Fruit fly (Drosophila melanogaster) whole organism, adult: ENCODE results near the gene CG11927.

Experiments used
- CG11617 ChIP-seq: fragments of 200-800 bp; sonication (Bioruptor generic); optimal IDR thresholded peaks from 2 replicates; lab custom pipeline; 2017; ENCODE audit warnings: mild to moderate bottlenecking, missing biosample characterization, missing genetic modification reagents, missing genetic modification characterization
- CG12768 ChIP-seq: fragments of 200-800 bp; sonication (Bioruptor generic); optimal IDR thresholded peaks from 2 replicates; lab custom pipeline; 2017; ENCODE audit warnings: missing biosample characterization, missing genetic modification characterization, mild to moderate bottlenecking, moderate library complexity, missing genetic modification reagents
- CG14711 ChIP-seq: fragments of 200-800 bp; sonication (Bioruptor generic); optimal IDR thresholded peaks from 2 replicates; lab custom pipeline; 2018; ENCODE audit warnings: missing biosample characterization, mild to moderate bottlenecking, missing genetic modification characterization, moderate library complexity
- CG1620 ChIP-seq: fragments of 200-800 bp; sonication (Bioruptor generic); optimal IDR thresholded peaks from 2 replicates; lab custom pipeline; 2016; ENCODE audit warnings: missing biosample characterization, missing genetic modification characterization
- CG33017 ChIP-seq: fragments of 200-800 bp; sonication (Bioruptor generic); optimal IDR thresholded peaks from 2 replicates; lab custom pipeline; 2018; ENCODE audit warnings: missing biosample characterization, mild to moderate bottlenecking, missing genetic modification characterization, moderate library complexity
- CG5204 ChIP-seq: fragments of 200-800 bp; sonication (Bioruptor generic); optimal IDR thresholded peaks from 2 replicates; lab custom pipeline; 2016; ENCODE audit warnings: missing biosample characterization, missing genetic modification characterization
- CG7045 ChIP-seq: fragments of 200-800 bp; sonication (Bioruptor generic); optimal IDR thresholded peaks from 2 replicates; lab custom pipeline; 2017; ENCODE audit warnings: missing biosample characterization, mild to moderate bottlenecking, missing genetic modification characterization
- CG7101 ChIP-seq: fragments of 200-800 bp; sonication (Bioruptor generic); optimal IDR thresholded peaks from 2 replicates; lab custom pipeline; 2018; ENCODE audit warnings: missing biosample characterization, mild to moderate bottlenecking, missing genetic modification characterization, moderate library complexity
- Clk ChIP-seq: fragments of 200-800 bp; sonication (Bioruptor generic); optimal IDR thresholded peaks from 2 replicates; lab custom pipeline; 2017; ENCODE audit warnings: missing biosample characterization, missing genetic modification characterization
- Crg-1 ChIP-seq: fragments of 200-800 bp; sonication (Bioruptor generic); optimal IDR thresholded peaks from 2 replicates; lab custom pipeline; 2016; ENCODE audit warnings: missing biosample characterization, missing genetic modification characterization
- Hr96 ChIP-seq: fragments of 200-800 bp; sonication (Bioruptor generic); optimal IDR thresholded peaks from 2 replicates; lab custom pipeline; 2016; ENCODE audit warnings: missing biosample characterization, missing genetic modification characterization
- Mnt ChIP-seq: fragments of 200-800 bp; sonication (Bioruptor generic); optimal IDR thresholded peaks from 2 replicates; lab custom pipeline; 2016; ENCODE audit warnings: missing biosample characterization, mild to moderate bottlenecking, missing genetic modification characterization
- bab1 ChIP-seq: fragments of 200-800 bp; sonication (Bioruptor generic); optimal IDR thresholded peaks from 3 replicates; lab custom pipeline; 2019; ENCODE audit warnings: missing biosample characterization, mild to moderate bottlenecking, missing genetic modification characterization, moderate library complexity
- cic ChIP-seq: fragments of 200-800 bp; sonication (Bioruptor generic); optimal IDR thresholded peaks from 2 replicates; lab custom pipeline; 2017; ENCODE audit warnings: missing biosample characterization, mild to moderate bottlenecking, missing genetic modification characterization, moderate library complexity
- cnc ChIP-seq, 2 experiments: fragments of >200 bp; optimal IDR thresholded peaks; 2 replicates each; lab custom pipeline; 2017
- kay ChIP-seq: fragments of 200-800 bp; sonication (Bioruptor generic); peaks from one replicate; lab custom pipeline; 2016; ENCODE audit warnings: missing biosample characterization, missing genetic modification characterization, borderline replicate concordance
- ovo ChIP-seq: fragments of 200-800 bp; sonication (Bioruptor generic); optimal IDR thresholded peaks from 2 replicates; lab custom pipeline; 2016; ENCODE audit warnings: missing biosample characterization, missing genetic modification characterization
- pad ChIP-seq: fragments of 200-800 bp; sonication (Bioruptor generic); optimal IDR thresholded peaks from 3 replicates; lab custom pipeline; 2017; ENCODE audit warnings: missing biosample characterization, missing genetic modification characterization, mild to moderate bottlenecking, moderate library complexity, missing genetic modification reagents
- tj ChIP-seq: fragments of 200-800 bp; sonication (Bioruptor generic); optimal IDR thresholded peaks from 3 replicates; lab custom pipeline; 2017; ENCODE audit warnings: missing biosample characterization, mild to moderate bottlenecking, missing genetic modification characterization, moderate library complexity
- toe ChIP-seq: fragments of 200-800 bp; sonication (Bioruptor generic); optimal IDR thresholded peaks from 2 replicates; lab custom pipeline; 2016; ENCODE audit warnings: missing biosample characterization, missing genetic modification characterization

The CG11927 gene

dm6 chr2L:4823797-4824196 lies 23.8 kb upstream of the CG11927 start:
- no peak for TF ChIP-seq bab1

dm6 chr2L:4825695-4826094 lies 21.9 kb upstream of the CG11927 start:
- TF ChIP-seq pad (GFP tag; lab: Kevin White, UChicago): no peak
- TF ChIP-seq cnc (optimal IDR thresholded peaks at IDR 0.05; lab: Kevin White, UChicago): no peak
- TF ChIP-seq ovo (GFP tag; lab: Kevin White, UChicago): no peak
- TF ChIP-seq CG1620 (GFP tag; lab: Kevin White, UChicago): no peak

- TF ChIP-seq toe (GFP tag; lab: Kevin White, UChicago) (peak; percentile 14), CG7045 (peak; percentile 59), Crg-1 (peak; percentile 58), CG12768 (GFP tag; lab: Kevin White, UChicago) (peak; percentile 56), pad (GFP tag; lab: Kevin White, UChicago) (peak; percentile 11), Hr96 (GFP tag; lab: Kevin White, UChicago) (no peak), kay (peak; percentile 10), bab1 (no peak), Clk (GFP tag; lab: Kevin White, UChicago) (no peak), CG1620 (GFP tag; lab: Kevin White, UChicago) (no peak), CG14711 (tag; lab: Kevin White, UChicago) (no peak), ovo (GFP tag; lab: Kevin White, UChicago) (peak; percentile 31), CG33017 (tag; lab: Kevin White, UChicago) (peak; percentile 55), cic (GFP tag; lab: Kevin White, UChicago) (peak; percentile 68), CG11617 (GFP tag; lab: Kevin White, UChicago) (peak; percentile 23), Mnt (GFP tag; lab: Kevin White, UChicago) (peak; percentile 27), CG7101 (tag; lab: Kevin White, UChicago) (peak; percentile 41), tj (no peak), CG5204 (no peak), cnc (optimal IDR thresholded peaks at IDR 0.05; lab: Kevin White, UChicago) (no peak)
Measured at dm6 chr2L:4829040-4829439, 18.5 kb upstream of the CG11927 start.

- TF ChIP-seq bab1 (peak; percentile 19), kay (peak; percentile 84), pad (GFP tag; lab: Kevin White, UChicago) (no peak), CG11617 (GFP tag; lab: Kevin White, UChicago) (no peak)
Measured at dm6 chr2L:4830490-4830889, 17.1 kb upstream of the CG11927 start, which contains the start of gene Fnta. Fnta (minus strand) TSS chr2L:4830693.

dm6 chr2L:4835091-4835689 lies 12.4 kb upstream of the CG11927 start, which contains the start of gene Ir25a:
Ir25a (minus strand) TSS chr2L:4835300.
- TF ChIP-seq kay: peak; percentile 96
- TF ChIP-seq CG7045: no peak
- TF ChIP-seq CG5204: no peak
- no peak for TF ChIP-seq bab1
- TF ChIP-seq tj: no peak
- TF ChIP-seq Mnt (GFP tag; lab: Kevin White, UChicago): no peak
- no peak for TF ChIP-seq Hr96 (GFP tag; lab: Kevin White, UChicago)
- no peak for TF ChIP-seq cic (GFP tag; lab: Kevin White, UChicago)

dm6 chr2L:4836193-4836592 lies 11.4 kb upstream of the CG11927 start:
- TF ChIP-seq CG12768 (GFP tag; lab: Kevin White, UChicago) (no peak), CG11617 (GFP tag; lab: Kevin White, UChicago) (no peak)

- TF ChIP-seq toe (GFP tag; lab: Kevin White, UChicago): peak; percentile 90
- peak; percentile 90 for TF ChIP-seq Clk (GFP tag; lab: Kevin White, UChicago)
- TF ChIP-seq CG1620 (GFP tag; lab: Kevin White, UChicago): peak; percentile 92
- peak; percentile 89 for TF ChIP-seq CG11617 (GFP tag; lab: Kevin White, UChicago)
- peak; percentile 92 for TF ChIP-seq CG7101 (tag; lab: Kevin White, UChicago)
- TF ChIP-seq CG12768 (GFP tag; lab: Kevin White, UChicago): peak; percentile 95
- peak; percentile 69 for TF ChIP-seq tj
- peak; percentile 88 for TF ChIP-seq Mnt (GFP tag; lab: Kevin White, UChicago)
- TF ChIP-seq bab1: peak; percentile 94
- TF ChIP-seq kay: no peak
- peak; percentile 26 for TF ChIP-seq cic (GFP tag; lab: Kevin White, UChicago)
- peak; percentile 94 for TF ChIP-seq CG7045
- TF ChIP-seq CG5204: peak; percentile 95
- TF ChIP-seq pad (GFP tag; lab: Kevin White, UChicago): peak; percentile 81
- peak; percentile 88 for TF ChIP-seq Hr96 (GFP tag; lab: Kevin White, UChicago)
- TF ChIP-seq CG33017 (tag; lab: Kevin White, UChicago): peak; percentile 94
- TF ChIP-seq CG14711 (tag; lab: Kevin White, UChicago): peak; percentile 92
- TF ChIP-seq Crg-1: peak; percentile 90
- no peak for TF ChIP-seq cnc (optimal IDR thresholded peaks at IDR 0.05; lab: Kevin White, UChicago)
- peak; percentile 92 for TF ChIP-seq ovo (GFP tag; lab: Kevin White, UChicago)
Measured at dm6 chr2L:4837772-4838397, 9.7 kb upstream of the CG11927 start, which contains the start of the genes tank and CG12194. tank (minus strand) TSS chr2L:4837999. CG12194 (plus strand) TSS chr2L:4838347.
